Worm (Caenorhabditis elegans) whole organism, mixed stage, embryonic: Measurements from ENCODE around the gene srh-24.

Experiments used
- M03D4.4 ChIP-seq: sonication (generic microtip); optimal IDR thresholded peaks from 2 replicates; lab custom pipeline; 2017; ENCODE audit warnings: mild to moderate bottlenecking, missing genetic modification characterization, missing compliant biosample characterization
- blmp-1 ChIP-seq: fragments of 150-350 bp; optimal IDR thresholded peaks from 2 replicates; lab custom pipeline; 2014; ENCODE audit warnings: missing biosample characterization, missing genetic modification characterization
- ceh-39 ChIP-seq: fragments of 150-350 bp; optimal IDR thresholded peaks from 2 replicates; lab custom pipeline; 2014; ENCODE audit warnings: missing biosample characterization, missing genetic modification characterization
- ceh-43 ChIP-seq: fragments of 200-800 bp; sonication (Bioruptor generic); optimal IDR thresholded peaks from 2 replicates; lab custom pipeline; 2018; ENCODE audit warnings: mild to moderate bottlenecking, missing genetic modification characterization, moderate library complexity, missing compliant biosample characterization
- ces-1 ChIP-seq: fragments of 150-350 bp; optimal IDR thresholded peaks from 2 replicates; lab custom pipeline; 2014; ENCODE audit warnings: missing biosample characterization, missing genetic modification reagents, missing genetic modification characterization
- cnd-1 ChIP-seq: fragments of 200-800 bp; sonication (Bioruptor generic); optimal IDR thresholded peaks from 2 replicates; lab custom pipeline; 2018; ENCODE audit warnings: mild to moderate bottlenecking, missing genetic modification characterization, missing compliant biosample characterization
- drap-1 ChIP-seq: fragments of 200-800 bp; sonication (Bioruptor generic); optimal IDR thresholded peaks from 3 replicates; lab custom pipeline; 2018; ENCODE audit warnings: mild to moderate bottlenecking, missing genetic modification characterization, missing compliant biosample characterization
- elt-1 ChIP-seq: sonication (generic microtip); optimal IDR thresholded peaks from 2 replicates; lab custom pipeline; 2017; ENCODE audit warnings: missing genetic modification characterization, mild to moderate bottlenecking, missing compliant biosample characterization, antibody characterized with exemption, moderate library complexity, borderline replicate concordance; ENCODE audit not compliant: insufficient read depth
- ham-2 ChIP-seq: fragments of 200-800 bp; sonication (Bioruptor generic); optimal IDR thresholded peaks from 2 replicates; lab custom pipeline; 2018; ENCODE audit warnings: mild to moderate bottlenecking, missing genetic modification characterization, missing compliant biosample characterization
- hlh-1 ChIP-seq: fragments of 150-350 bp; optimal IDR thresholded peaks from 2 replicates; lab custom pipeline; 2014; ENCODE audit warnings: missing biosample characterization, missing genetic modification reagents, missing genetic modification characterization
- lin-13 ChIP-seq: fragments of 150-350 bp; optimal IDR thresholded peaks from 2 replicates; lab custom pipeline; 2014; ENCODE audit warnings: missing biosample characterization, missing genetic modification characterization
- lsy-2 ChIP-seq: fragments of 150-350 bp; optimal IDR thresholded peaks from 2 replicates; lab custom pipeline; 2014; ENCODE audit warnings: missing biosample characterization, missing genetic modification characterization
- mab-5 ChIP-seq: fragments of 150-350 bp; optimal IDR thresholded peaks from 2 replicates; lab custom pipeline; 2014; ENCODE audit warnings: missing biosample characterization, missing genetic modification characterization
- mep-1 ChIP-seq: fragments of 150-350 bp; optimal IDR thresholded peaks from 2 replicates; lab custom pipeline; 2017; ENCODE audit warnings: missing biosample characterization, missing genetic modification reagents, missing genetic modification characterization, inconsistent platforms
- mls-2 ChIP-seq: sonication (generic microtip); optimal IDR thresholded peaks from 2 replicates; lab custom pipeline; 2016; ENCODE audit warnings: mild to moderate bottlenecking, missing genetic modification characterization, moderate library complexity, missing compliant biosample characterization
- nhr-12 ChIP-seq: fragments of 150-350 bp; optimal IDR thresholded peaks from 2 replicates; lab custom pipeline; 2014; ENCODE audit warnings: missing biosample characterization, missing genetic modification characterization
- nhr-2 ChIP-seq: fragments of 150-350 bp; optimal IDR thresholded peaks from 2 replicates; lab custom pipeline; 2014; ENCODE audit warnings: missing biosample characterization, missing genetic modification characterization
- nhr-237 ChIP-seq: fragments of 150-350 bp; optimal IDR thresholded peaks from 2 replicates; lab custom pipeline; 2014; ENCODE audit warnings: missing biosample characterization, missing genetic modification characterization
- nhr-28 ChIP-seq: fragments of 150-350 bp; optimal IDR thresholded peaks from 2 replicates; lab custom pipeline; 2014; ENCODE audit warnings: missing biosample characterization, missing genetic modification characterization
- nhr-76 ChIP-seq: sonication (generic microtip); optimal IDR thresholded peaks from 2 replicates; lab custom pipeline; 2017; ENCODE audit warnings: missing biosample characterization, missing genetic modification characterization
- pha-4 ChIP-seq: fragments of 150-350 bp; optimal IDR thresholded peaks from 2 replicates; lab custom pipeline; 2018; ENCODE audit warnings: missing biosample characterization, missing genetic modification reagents, missing genetic modification characterization
- sem-2 ChIP-seq: fragments of 200-800 bp; sonication (Bioruptor generic); optimal IDR thresholded peaks from 2 replicates; lab custom pipeline; 2018; ENCODE audit warnings: mild to moderate bottlenecking, missing genetic modification characterization, missing compliant biosample characterization
- snpc-4 ChIP-seq: fragments of 150-350 bp; optimal IDR thresholded peaks from 2 replicates; lab custom pipeline; 2014; ENCODE audit warnings: missing biosample characterization, missing genetic modification characterization
- sptf-1 ChIP-seq: sonication (generic microtip); optimal IDR thresholded peaks from 2 replicates; lab custom pipeline; 2017; ENCODE audit warnings: mild to moderate bottlenecking, missing genetic modification characterization, moderate library complexity, missing compliant biosample characterization
- tbx-8 ChIP-seq: fragments of 200-800 bp; sonication (Bioruptor generic); optimal IDR thresholded peaks from 2 replicates; lab custom pipeline; 2018; ENCODE audit warnings: mild to moderate bottlenecking, missing genetic modification characterization, moderate library complexity, missing compliant biosample characterization
- unc-120 ChIP-seq: sonication (generic microtip); optimal IDR thresholded peaks from 2 replicates; lab custom pipeline; 2017; ENCODE audit warnings: missing genetic modification characterization, missing compliant biosample characterization; ENCODE audit not compliant: poor library complexity, severe bottlenecking
- zip-8 ChIP-seq: fragments of 150-350 bp; optimal IDR thresholded peaks from 2 replicates; lab custom pipeline; 2014; ENCODE audit warnings: missing biosample characterization, missing genetic modification characterization
- ztf-11 ChIP-seq: fragments of 150-350 bp; optimal IDR thresholded peaks from 2 replicates; lab custom pipeline; 2014; ENCODE audit warnings: missing biosample characterization, missing genetic modification characterization

The srh-24 gene

ce11 chrV:13961927-13962419, 1.2 kb upstream of the srh-24 start, which contains the start of the genes algn-13 and R10D12.13 (continued):
- peak; percentile 40 for TF ChIP-seq ces-1
- TF ChIP-seq nhr-76 (tag; lab: Kevin White, UChicago): no peak
- TF ChIP-seq nhr-28: no peak
- peak; percentile 60 for TF ChIP-seq mab-5
- peak; percentile 47 for TF ChIP-seq elt-1

ce11 chrV:13958247-13958646, 2.6 kb downstream of the srh-24 start, which contains the start of gene R10D12.10:
Gene R10D12.10 (minus strand): TSS chrV:13958347.
- no peak for TF ChIP-seq nhr-2
- TF ChIP-seq ces-1: no peak
- no peak for TF ChIP-seq M03D4.4 (tag; lab: Kevin White, UChicago)
- TF ChIP-seq mab-5: no peak
- no peak for TF ChIP-seq drap-1 (GFP tag; lab: Kevin White, UChicago)
- no peak for TF ChIP-seq nhr-12
- no peak for TF ChIP-seq nhr-237 (tag; lab: Kevin White, UChicago)
- TF ChIP-seq pha-4 (tag; lab: Kevin White, UChicago): no peak
- TF ChIP-seq blmp-1 (tag; lab: Kevin White, UChicago): no peak
- TF ChIP-seq lsy-2 (tag; lab: Kevin White, UChicago): no peak
- TF ChIP-seq ceh-43: no peak
- TF ChIP-seq unc-120 (tag; lab: Kevin White, UChicago): no peak
- no peak for TF ChIP-seq ham-2 (GFP tag; lab: Kevin White, UChicago)
- no peak for TF ChIP-seq nhr-76 (tag; lab: Kevin White, UChicago)
- no peak for TF ChIP-seq ztf-11 (tag; lab: Kevin White, UChicago)
- TF ChIP-seq, all 35 proteins: peak for 0

DNA sequence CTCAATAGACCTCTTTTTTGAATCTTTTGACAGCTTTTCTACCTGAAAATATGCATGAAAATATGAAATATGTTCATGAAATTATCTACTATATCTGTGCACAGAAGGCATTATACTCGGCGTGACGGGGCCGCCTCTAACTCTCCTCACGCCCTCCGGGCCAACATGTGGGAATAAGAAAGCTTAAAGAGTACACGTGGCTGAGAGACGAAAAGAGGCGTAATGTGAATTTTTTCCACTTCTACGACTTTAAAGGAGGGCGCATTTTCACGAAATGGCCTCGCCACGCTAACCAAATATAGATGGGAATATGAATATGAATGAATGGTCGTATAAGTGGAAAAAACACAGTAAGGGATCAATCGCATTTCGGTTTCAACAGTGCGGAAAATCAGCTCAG, 3.1 kb downstream of the srh-24 start:
- TF ChIP-seq sem-2 (GFP tag; lab: Kevin White, UChicago) (no peak), mls-2 (tag; lab: Kevin White, UChicago) (no peak), sptf-1 (tag; lab: Kevin White, UChicago) (no peak), tbx-8 (GFP tag; lab: Kevin White, UChicago) (no peak), nhr-237 (tag; lab: Kevin White, UChicago) (no peak), blmp-1 (tag; lab: Kevin White, UChicago) (no peak)
- TF ChIP-seq, all 35 proteins: peak for 0

DNA sequence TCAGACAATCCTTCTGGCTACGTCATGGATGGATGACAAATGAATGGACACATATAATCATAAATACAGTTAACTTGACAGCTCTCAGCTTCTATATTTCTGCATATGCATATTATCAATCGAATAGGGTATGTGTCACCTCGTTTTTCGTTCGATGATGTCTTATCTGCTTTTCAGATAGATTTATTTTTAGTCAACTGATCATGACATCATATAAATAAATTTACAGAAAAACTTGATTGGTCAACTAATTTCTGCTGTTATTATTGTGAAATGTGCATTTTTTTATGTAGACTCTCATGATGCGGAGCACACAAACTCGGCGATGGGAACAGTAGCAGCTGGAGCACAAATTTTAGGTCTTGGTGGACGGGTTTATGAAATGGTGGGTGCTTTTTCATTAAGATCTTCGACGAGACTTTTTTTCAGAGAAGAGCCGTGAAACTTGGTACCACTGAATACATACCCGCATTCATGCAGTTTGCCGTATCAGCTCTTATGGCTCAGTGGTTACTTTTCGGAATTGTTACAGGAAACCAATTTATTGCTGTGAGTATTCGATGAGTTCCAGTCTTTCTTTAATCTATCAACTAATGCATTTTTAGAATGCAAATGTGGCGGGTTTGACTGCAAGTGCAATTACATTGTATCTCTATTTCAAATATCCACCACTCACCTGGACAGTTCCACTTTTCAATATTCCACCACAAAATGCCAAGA, 5.3 kb downstream of the srh-24 start:
- no peak for TF ChIP-seq sptf-1 (tag; lab: Kevin White, UChicago)
- TF ChIP-seq nhr-28: no peak
- TF ChIP-seq cnd-1: no peak
- no peak for TF ChIP-seq unc-120 (tag; lab: Kevin White, UChicago)
- TF ChIP-seq snpc-4: no peak
- TF ChIP-seq mls-2 (tag; lab: Kevin White, UChicago): no peak
- TF ChIP-seq mep-1 (tag; lab: Kevin White, UChicago): no peak

DNA sequence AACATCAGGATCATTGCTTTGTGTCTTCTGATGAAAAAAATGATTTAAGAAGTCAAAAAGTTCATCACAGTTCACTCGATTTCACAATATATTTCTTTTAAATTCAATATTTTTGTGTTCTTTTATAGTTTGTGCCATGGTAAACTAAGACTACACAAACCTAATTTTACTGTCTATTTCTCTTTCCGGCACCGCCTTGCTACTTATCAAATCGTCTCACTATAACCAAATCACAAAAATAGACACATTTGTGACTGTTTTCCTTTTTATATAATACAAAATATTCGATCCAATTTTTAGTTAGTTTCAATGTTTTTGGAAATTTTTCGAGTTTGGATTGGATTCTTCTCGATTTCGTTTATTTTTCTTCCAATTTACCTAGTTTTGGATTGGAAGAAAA, 6.8 kb downstream of the srh-24 start, which contains the start of gene swt-6:
Gene swt-6, plus strand, starts transcription at position 301 of the 400 bp plus-strand sequence.
- TF ChIP-seq ceh-39 (tag; lab: Kevin White, UChicago): no peak
- no peak for TF ChIP-seq hlh-1 (tag; lab: Kevin White, UChicago)
- no peak for TF ChIP-seq drap-1 (GFP tag; lab: Kevin White, UChicago)
- no peak for TF ChIP-seq M03D4.4 (tag; lab: Kevin White, UChicago)
- TF ChIP-seq cnd-1: no peak
- TF ChIP-seq ceh-43: no peak
- no peak for TF ChIP-seq lsy-2 (tag; lab: Kevin White, UChicago)
- no peak for TF ChIP-seq nhr-76 (tag; lab: Kevin White, UChicago)
- TF ChIP-seq ces-1: no peak
- TF ChIP-seq zip-8: no peak
- TF ChIP-seq ztf-11 (tag; lab: Kevin White, UChicago): no peak
- no peak for TF ChIP-seq tbx-8 (GFP tag; lab: Kevin White, UChicago)
- no peak for TF ChIP-seq mab-5
- TF ChIP-seq nhr-2: no peak

DNA sequence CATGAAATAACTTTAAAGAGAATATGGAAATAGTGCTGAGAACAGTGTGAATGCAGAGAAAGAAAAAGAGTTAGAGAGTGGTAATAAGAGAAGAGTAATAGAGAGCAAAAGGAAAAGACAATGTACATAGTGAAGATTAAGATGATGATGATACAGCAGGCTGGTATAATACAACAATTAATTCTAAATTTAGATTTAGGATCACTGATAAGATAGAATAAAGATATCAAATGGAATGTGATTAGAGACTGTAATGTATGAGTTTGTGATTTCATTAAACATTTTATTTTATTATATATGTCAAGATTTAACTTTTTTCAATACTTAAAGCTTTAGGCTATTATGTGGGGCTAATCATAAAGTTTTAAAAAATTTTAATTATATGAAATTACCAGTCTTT, 7.6 kb downstream of the srh-24 start, which contains the start of gene R10D12.8:
Gene R10D12.8, minus strand, starts transcription at position 101 of the 400 bp plus-strand sequence.
- TF ChIP-seq lin-13 (no peak), elt-1 (peak; percentile 78)
- TF ChIP-seq, all 35 proteins: peak for 1
